Worm (Caenorhabditis elegans): ENCODE results near the gene Y6D1A.1.

The Y6D1A.1 gene

DNA sequence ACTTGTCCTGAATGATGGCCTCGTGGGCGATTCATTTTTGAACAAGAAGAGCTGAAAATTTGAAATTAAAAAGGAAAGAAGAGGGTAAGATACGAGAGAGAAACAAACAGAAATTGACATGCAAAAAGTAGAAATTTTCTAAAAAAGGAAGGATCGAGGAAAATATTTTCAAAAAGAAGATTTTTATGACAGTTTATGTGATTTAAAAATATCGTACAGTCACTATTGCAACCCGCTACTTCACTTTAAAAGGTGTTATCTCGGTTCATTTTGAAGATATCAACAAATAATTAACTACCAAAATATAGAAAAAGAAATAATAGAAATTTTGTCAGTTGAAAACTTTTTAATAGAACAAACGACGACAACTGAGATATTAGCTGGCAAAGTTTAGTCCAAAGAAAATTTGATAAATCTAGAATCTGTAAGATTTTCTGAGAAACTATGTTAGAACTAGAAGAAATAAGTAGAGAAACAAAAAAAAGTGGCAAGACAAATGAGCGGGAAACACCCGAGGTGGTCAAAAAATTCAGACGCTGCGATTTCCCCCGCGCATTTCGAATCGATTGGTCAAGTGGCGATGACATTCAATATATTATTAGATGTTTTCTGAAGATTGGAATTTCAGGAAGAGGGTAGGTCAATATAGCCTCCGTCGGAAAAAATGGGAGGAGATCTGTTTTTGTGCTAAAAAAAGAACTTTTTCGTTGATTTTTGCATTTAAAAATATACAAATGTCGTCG, at the start of gene Y6D1A.1:
TSS of gene Y6D1A.1 (minus strand) at position 51 of the 743 bp plus-strand sequence.
- TF ChIP-seq fos-1 (tag; optimal IDR thresholded peaks at IDR 0.05) (no peak), arid-1 (GFP tag; conservative IDR thresholded peaks at IDR 0.05) (no peak), unc-62 (GFP tag; optimal IDR thresholded peaks at IDR 0.05 in 1 of 2) (peak in 1 of 2 experiments; percentile 55), unc-62 (tag; optimal IDR thresholded peaks at IDR 0.05) (no peak), F37D6.2 (tag; optimal IDR thresholded peaks at IDR 0.05) (no peak), gei-8 (GFP tag; optimal IDR thresholded peaks at IDR 0.05) (no peak)

DNA sequence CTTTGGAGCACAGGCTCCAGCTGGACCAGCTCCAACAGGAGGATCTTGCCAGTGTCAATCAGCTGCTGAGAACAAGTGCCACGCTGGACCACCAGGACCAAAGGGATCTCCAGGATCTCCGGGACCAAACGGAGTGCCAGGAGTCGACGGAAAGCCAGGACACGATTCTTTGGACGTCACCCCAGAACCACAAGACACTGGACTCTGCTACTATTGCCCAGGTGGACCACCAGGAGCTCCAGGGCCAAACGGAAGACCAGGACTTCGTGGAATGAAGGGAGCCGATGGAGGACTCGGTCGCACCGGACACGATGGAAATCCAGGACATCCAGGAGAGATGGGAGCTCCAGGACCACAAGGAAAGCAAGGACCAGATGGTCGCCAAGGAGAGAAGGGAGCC, 45.5 kb upstream of the Y6D1A.1 start:
- TF ChIP-seq set-16 (GFP tag; IDR thresholded peaks at IDR 0.05) (peak; percentile 78), php-3 (GFP tag; IDR thresholded peaks at IDR 0.05) (no peak), nhr-111 (GFP tag; optimal IDR thresholded peaks at IDR 0.05) (no peak)

- TF ChIP-seq ceh-82 (tag; optimal IDR thresholded peaks at IDR 0.05) (no peak), nhr-42 (GFP tag; IDR thresholded peaks at IDR 0.05) (no peak), nhr-6 (tag; optimal IDR thresholded peaks at IDR 0.05) (no peak), Y75B8A.6 (GFP tag; IDR thresholded peaks at IDR 0.05) (no peak), mes-2 (tag; optimal IDR thresholded peaks at IDR 0.05; ENCODE audit: poor library complexity, severe bottlenecking) (no peak), jun-1 (tag; optimal IDR thresholded peaks at IDR 0.05) (no peak), zfp-2 (tag; optimal IDR thresholded peaks at IDR 0.05) (no peak), nhr-11 (tag; optimal IDR thresholded peaks at IDR 0.05) (no peak)
Measured at ce11 chrII:11868234-11868633, 44.8 kb upstream of the Y6D1A.1 start, which contains the start of gene col-84. TSS of gene col-84 (plus strand) at chrII:11868534.

DNA sequence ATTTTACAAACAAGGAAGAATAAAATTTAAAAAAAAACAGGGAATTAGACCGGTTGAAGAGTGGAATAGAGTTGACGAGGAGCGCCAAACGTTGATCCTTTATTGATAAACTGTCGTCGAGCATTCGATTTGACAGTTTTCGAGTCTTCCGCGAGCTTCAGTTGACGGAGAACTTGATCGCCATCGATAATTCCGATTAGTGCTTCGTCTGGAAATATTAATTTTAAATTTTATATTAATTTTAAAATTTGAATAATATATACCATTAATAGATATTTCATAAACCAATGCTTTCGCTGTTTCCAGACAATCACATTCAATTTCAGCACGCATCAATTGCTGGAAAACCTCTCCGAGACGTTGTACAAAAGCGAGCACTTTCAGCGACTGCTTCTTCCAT, 42.2 kb upstream of the Y6D1A.1 start, which contains the start of gene K12D12.4:
TSS of gene K12D12.4 (minus strand) at position 101 of the 400 bp plus-strand sequence.
- no peak for TF ChIP-seq fos-1 (tag; optimal IDR thresholded peaks at IDR 0.05)
- no peak for TF ChIP-seq nhr-28 (tag; optimal IDR thresholded peaks at IDR 0.05)
- no peak for TF ChIP-seq ama-1 (optimal IDR thresholded peaks at IDR 0.05)
- TF ChIP-seq gei-8 (GFP tag; optimal IDR thresholded peaks at IDR 0.05), result no peak
- TF ChIP-seq F26F4.8 (GFP tag; conservative IDR thresholded peaks at IDR 0.05), result no peak
- no peak for TF ChIP-seq daf-12 (tag; optimal IDR thresholded peaks at IDR 0.05)
- TF ChIP-seq duxl-1 (tag; optimal IDR thresholded peaks at IDR 0.05; ENCODE audit: poor library complexity), result no peak
- no peak for TF ChIP-seq hlh-30 (tag; optimal IDR thresholded peaks at IDR 0.05; ENCODE audit: insufficient read depth)
- TF ChIP-seq nhr-111 (GFP tag; optimal IDR thresholded peaks at IDR 0.05), result no peak
- no peak for TF ChIP-seq F49E8.2 (tag; optimal IDR thresholded peaks at IDR 0.05; ENCODE audit: borderline replicate concordance)

DNA sequence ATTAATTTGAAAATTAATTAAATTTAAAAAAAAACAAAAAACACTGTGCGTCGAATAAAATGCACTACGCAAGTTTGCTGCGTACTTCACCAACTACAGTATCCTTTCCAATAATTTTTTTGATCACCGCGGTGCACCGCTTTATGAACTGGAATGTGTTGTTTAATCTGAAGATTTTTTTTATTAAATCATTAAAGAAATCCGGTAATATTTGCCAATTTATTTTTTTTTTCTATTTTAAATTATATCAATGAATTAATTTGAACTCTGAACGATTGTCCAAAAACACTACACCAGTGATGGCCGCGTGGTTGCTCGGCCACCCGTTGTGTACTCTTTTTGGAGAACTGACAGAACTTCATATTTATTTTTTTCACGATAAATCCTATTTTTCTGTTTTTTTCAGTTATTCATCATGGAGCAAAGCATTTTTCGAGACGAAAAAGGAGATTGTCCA, 37.2 kb upstream of the Y6D1A.1 start, which contains the start of gene K12D12.5:
TSS of gene K12D12.5 (plus strand) at position 407 of the 457 bp plus-strand sequence.
- TF ChIP-seq dmd-6 (GFP tag; IDR thresholded peaks at IDR 0.05) (peak; percentile 34; the same call in 1 of the 2 replicates), dmd-9 (GFP tag; IDR thresholded peaks at IDR 0.05) (0 out of 2 replicates have a peak, but pooled peaks have one; percentile 21), mes-2 (tag; optimal IDR thresholded peaks at IDR 0.05; ENCODE audit: poor library complexity, severe bottlenecking) (peak; percentile 80), lin-38 (GFP tag; IDR thresholded peaks at IDR 0.05) (0 out of 2 replicates have a peak, but pooled peaks have one; percentile 27), unc-130 (GFP tag; optimal IDR thresholded peaks at IDR 0.05) (peak; percentile 93), unc-39 (tag; optimal IDR thresholded peaks at IDR 0.05) (no peak), F49E8.2 (tag; optimal IDR thresholded peaks at IDR 0.05; ENCODE audit: borderline replicate concordance) (peak; percentile 42), Y48G9A.11 (GFP tag; IDR thresholded peaks at IDR 0.05) (peak; percentile 58), zfp-3 (GFP tag; conservative IDR thresholded peaks at IDR 0.05) (no peak)
